Worm (Caenorhabditis elegans): ENCODE results near the gene F57G4.1.

Gene F57G4.1

DNA sequence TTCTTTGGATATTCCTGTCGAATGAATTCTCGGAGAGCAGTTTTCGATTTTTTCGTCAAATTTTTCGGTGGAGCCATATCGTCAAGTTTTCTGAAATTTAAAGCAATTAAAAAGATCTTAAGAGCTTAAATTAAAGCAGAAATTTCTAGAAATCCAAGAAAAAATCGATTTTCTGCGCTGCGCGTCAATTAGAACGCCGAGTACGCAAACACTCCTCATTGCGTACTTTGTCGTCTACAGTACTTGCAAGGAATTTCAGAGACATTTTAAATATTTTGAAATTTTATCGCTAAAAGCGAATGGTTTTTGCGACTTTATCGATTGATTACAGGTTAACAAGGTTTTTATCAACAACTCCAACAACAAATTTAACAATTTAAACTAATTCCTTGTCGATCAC lies 31.9 kb downstream of the F57G4.1 start:
- TF ChIP-seq mep-1 (tag; optimal IDR thresholded peaks at IDR 0.05) (no peak), nhr-2 (tag; optimal IDR thresholded peaks at IDR 0.05) (no peak), lin-13 (tag; optimal IDR thresholded peaks at IDR 0.05) (no peak), flh-1 (GFP tag; optimal IDR thresholded peaks at IDR 0.05) (no peak), ceh-43 (GFP tag; optimal IDR thresholded peaks at IDR 0.05) (no peak), unc-120 (tag; optimal IDR thresholded peaks at IDR 0.05; ENCODE audit: poor library complexity, severe bottlenecking) (no peak), bed-3 (GFP tag; optimal IDR thresholded peaks at IDR 0.05) (no peak), nhr-28 (tag; optimal IDR thresholded peaks at IDR 0.05) (no peak), ztf-11 (tag; optimal IDR thresholded peaks at IDR 0.05) (no peak), sem-2 (GFP tag; optimal IDR thresholded peaks at IDR 0.05) (no peak), nhr-76 (tag; optimal IDR thresholded peaks at IDR 0.05) (no peak), cnd-1 (tag; optimal IDR thresholded peaks at IDR 0.05) (no peak), ham-2 (GFP tag; optimal IDR thresholded peaks at IDR 0.05) (no peak), sptf-1 (tag; optimal IDR thresholded peaks at IDR 0.05) (no peak), ces-1 (GFP tag; optimal IDR thresholded peaks at IDR 0.05) (no peak), snpc-4 (tag; optimal IDR thresholded peaks at IDR 0.05) (no peak), pha-4 (tag; optimal IDR thresholded peaks at IDR 0.05) (no peak)

DNA sequence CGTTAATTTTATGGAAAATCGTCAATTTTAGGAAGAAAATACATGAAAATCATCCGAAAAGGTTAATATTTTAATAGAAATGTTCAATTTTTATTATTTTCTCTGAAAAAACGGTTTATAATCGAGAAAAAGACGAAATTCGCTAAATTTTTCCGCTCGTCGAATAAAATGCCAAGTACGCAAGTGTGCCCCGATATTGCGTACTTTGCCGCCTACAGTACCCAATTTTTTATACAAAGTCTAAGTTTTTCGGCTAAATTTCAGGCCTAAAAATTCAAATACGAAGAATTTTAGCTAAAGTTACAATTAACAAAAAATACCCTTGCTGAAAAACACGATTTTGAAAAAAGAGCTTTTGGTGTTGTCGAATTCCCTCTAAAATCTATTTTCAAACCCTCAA lies 35.5 kb downstream of the F57G4.1 start:
- TF ChIP-seq zip-8 (tag; optimal IDR thresholded peaks at IDR 0.05) (no peak), lsy-2 (tag; optimal IDR thresholded peaks at IDR 0.05) (no peak), nhr-12 (tag; optimal IDR thresholded peaks at IDR 0.05) (no peak), ceh-83 (GFP tag; optimal IDR thresholded peaks at IDR 0.05) (no peak), unc-39 (tag; optimal IDR thresholded peaks at IDR 0.05) (no peak), mls-2 (tag; optimal IDR thresholded peaks at IDR 0.05) (no peak)

DNA sequence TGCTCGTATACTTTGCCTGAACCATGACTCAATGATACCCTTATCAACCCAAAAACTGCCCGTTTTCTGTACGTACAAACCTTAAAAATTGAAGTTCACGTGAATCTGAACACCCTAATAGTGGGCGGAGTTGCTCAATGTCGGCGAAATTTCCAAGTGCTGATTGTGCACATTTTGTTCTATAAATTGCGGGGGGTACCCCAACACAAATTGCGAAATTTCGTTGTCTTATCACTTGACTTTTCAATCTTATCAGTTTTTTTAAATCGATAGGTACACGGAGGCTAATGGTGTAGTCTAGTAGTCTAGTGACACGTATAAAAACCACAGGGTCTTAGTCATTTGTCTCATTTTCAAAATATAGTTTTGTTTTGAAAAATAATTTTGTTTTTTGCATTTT lies 35.9 kb downstream of the F57G4.1 start, which contains the start of gene fbxa-108:
Gene fbxa-108 (minus strand): TSS at position 158 of the 400 bp plus-strand sequence.
- TF ChIP-seq nhr-237 (tag; optimal IDR thresholded peaks at IDR 0.05) (no peak), hlh-1 (tag; optimal IDR thresholded peaks at IDR 0.05) (no peak)

DNA sequence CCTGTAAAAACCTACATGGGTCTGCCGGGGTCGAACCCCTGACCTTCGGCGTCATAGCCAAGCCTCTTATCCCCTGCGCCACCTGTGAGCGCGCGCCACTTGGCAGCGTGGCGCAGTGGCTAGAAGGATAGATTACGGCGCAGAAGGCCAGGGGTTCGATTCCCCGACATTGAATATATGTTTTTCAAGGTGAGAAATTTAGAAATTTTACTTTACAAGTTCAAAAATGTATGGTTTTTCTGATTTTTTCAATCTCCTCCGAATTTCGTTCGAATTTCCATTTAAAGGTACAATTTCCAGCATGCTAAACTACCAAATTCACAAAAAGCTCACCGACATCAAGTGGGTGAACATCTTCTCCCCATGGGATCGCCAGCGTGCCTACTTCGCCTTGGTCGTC lies 36.7 kb downstream of the F57G4.1 start, which contains the start of gene dgat-2:
Gene dgat-2 (plus strand): TSS at position 301 of the 400 bp plus-strand sequence.
- no peak for TF ChIP-seq mls-2 (tag; optimal IDR thresholded peaks at IDR 0.05)
- TF ChIP-seq flh-1 (GFP tag; optimal IDR thresholded peaks at IDR 0.05) = no peak
- TF ChIP-seq zip-8 (tag; optimal IDR thresholded peaks at IDR 0.05) = no peak
- no peak for TF ChIP-seq nhr-12 (tag; optimal IDR thresholded peaks at IDR 0.05)
- no peak for TF ChIP-seq ztf-11 (tag; optimal IDR thresholded peaks at IDR 0.05)
- TF ChIP-seq ceh-43 (GFP tag; optimal IDR thresholded peaks at IDR 0.05) = no peak

- TF ChIP-seq lin-32 (GFP tag; optimal IDR thresholded peaks at IDR 0.05) = no peak
- TF ChIP-seq sptf-1 (tag; optimal IDR thresholded peaks at IDR 0.05) = no peak
- TF ChIP-seq pha-4 (tag; optimal IDR thresholded peaks at IDR 0.05) = no peak
- TF ChIP-seq ceh-39 (tag; optimal IDR thresholded peaks at IDR 0.05) = no peak
Observed at ce11 chrV:17662260-17662659, 38.9 kb downstream of the F57G4.1 start.

DNA sequence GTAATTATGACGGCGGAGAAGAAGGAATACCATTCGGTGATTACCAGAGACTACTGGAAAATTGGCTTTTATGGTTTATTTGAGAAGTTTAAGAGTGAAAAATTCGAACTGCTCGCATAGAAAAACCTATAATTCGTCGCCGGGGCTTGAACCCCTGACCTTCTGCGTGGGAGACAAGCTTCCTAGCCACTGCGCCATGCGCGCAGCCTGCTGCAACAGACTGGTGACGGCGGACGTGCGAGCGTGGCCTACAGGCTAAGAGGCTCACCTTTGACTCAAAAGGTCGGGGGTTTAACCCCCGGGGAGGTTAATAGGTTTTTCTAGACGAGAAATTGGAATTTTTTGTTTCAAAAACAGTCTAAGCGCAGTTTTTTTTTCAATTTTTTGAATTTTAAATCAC lies 41.0 kb downstream of the F57G4.1 start:
- no peak for TF ChIP-seq mep-1 (tag; optimal IDR thresholded peaks at IDR 0.05)
- no peak for TF ChIP-seq ceh-43 (GFP tag; optimal IDR thresholded peaks at IDR 0.05)
- no peak for TF ChIP-seq zip-8 (tag; optimal IDR thresholded peaks at IDR 0.05)
- no peak for TF ChIP-seq bed-3 (GFP tag; optimal IDR thresholded peaks at IDR 0.05)
- no peak for TF ChIP-seq ceh-39 (tag; optimal IDR thresholded peaks at IDR 0.05)
- TF ChIP-seq elt-3 (tag; optimal IDR thresholded peaks at IDR 0.05) = no peak
- no peak for TF ChIP-seq blmp-1 (tag; optimal IDR thresholded peaks at IDR 0.05)
- no peak for TF ChIP-seq nhr-2 (tag; optimal IDR thresholded peaks at IDR 0.05)
- TF ChIP-seq ceh-83 (GFP tag; optimal IDR thresholded peaks at IDR 0.05) = no peak
- no peak for TF ChIP-seq nhr-237 (tag; optimal IDR thresholded peaks at IDR 0.05)
- TF ChIP-seq unc-120 (tag; optimal IDR thresholded peaks at IDR 0.05; ENCODE audit: poor library complexity, severe bottlenecking) = no peak
- TF ChIP-seq ces-1 (GFP tag; optimal IDR thresholded peaks at IDR 0.05) = no peak
- no peak for TF ChIP-seq elt-1 (tag; optimal IDR thresholded peaks at IDR 0.05; ENCODE audit: borderline replicate concordance, insufficient read depth)
- no peak for TF ChIP-seq unc-39 (tag; optimal IDR thresholded peaks at IDR 0.05)
- TF ChIP-seq mab-5 (tag; optimal IDR thresholded peaks at IDR 0.05) = no peak
- no peak for TF ChIP-seq pha-4 (tag; optimal IDR thresholded peaks at IDR 0.05)
